Worm (Caenorhabditis elegans) whole organism, midembryonic: ENCODE data around the gene D2089.8.

ENCODE experiments used
- T22C8.4 ChIP-seq: fragments of 200-800 bp; sonication (Bioruptor generic); IDR thresholded peaks from 2 replicates; pipeline ENCODE4 v1.3.6; 2022; ENCODE audit warnings: missing genetic modification characterization, missing compliant biosample characterization
- cog-1 ChIP-seq: sonication (generic microtip); optimal IDR thresholded peaks from 2 replicates; lab custom pipeline; 2016; ENCODE audit warnings: missing genetic modification characterization, missing compliant biosample characterization
- flt-1 ChIP-seq: fragments of 200-800 bp; sonication (Bioruptor generic); IDR thresholded peaks from 2 replicates; pipeline ENCODE4 v1.3.6; 2022; ENCODE audit warnings: missing genetic modification characterization, missing compliant biosample characterization
- klf-2 ChIP-seq: fragments of 200-800 bp; sonication (Bioruptor generic); conservative IDR thresholded peaks from 2 replicates; pipeline ENCODE4 v1.3.6; 2022; ENCODE audit warnings: missing genetic modification reagents, missing genetic modification characterization, missing compliant biosample characterization
- med-1 ChIP-seq: sonication (generic microtip); optimal IDR thresholded peaks from 2 replicates; lab custom pipeline; 2017; ENCODE audit warnings: missing genetic modification characterization, mild to moderate bottlenecking, missing compliant biosample characterization, antibody characterized with exemption, missing genetic modification reagents; ENCODE audit not compliant: insufficient read depth
- ref-1 ChIP-seq: fragments of 200-800 bp; sonication (Bioruptor generic); conservative IDR thresholded peaks from 2 replicates; pipeline ENCODE4 v1.3.6; 2022; ENCODE audit warnings: missing genetic modification reagents, missing genetic modification characterization, missing compliant biosample characterization
- tab-1 ChIP-seq: fragments of 200-800 bp; sonication (Bioruptor generic); IDR thresholded peaks from 2 replicates; pipeline ENCODE4 v1.3.6; 2022; ENCODE audit warnings: missing genetic modification characterization, missing compliant biosample characterization
- ztf-23 ChIP-seq: fragments of 200-800 bp; sonication (Bioruptor generic); IDR thresholded peaks from 2 replicates; pipeline ENCODE4 v1.3.6; 2022; ENCODE audit warnings: missing genetic modification reagents, missing genetic modification characterization, missing compliant biosample characterization
- ztf-29 ChIP-seq: fragments of 200-800 bp; sonication (Bioruptor generic); IDR thresholded peaks from 2 replicates; pipeline ENCODE4 v1.3.6; 2022; ENCODE audit warnings: missing genetic modification reagents, missing genetic modification characterization, missing compliant biosample characterization

D2089.8 gene

DNA sequence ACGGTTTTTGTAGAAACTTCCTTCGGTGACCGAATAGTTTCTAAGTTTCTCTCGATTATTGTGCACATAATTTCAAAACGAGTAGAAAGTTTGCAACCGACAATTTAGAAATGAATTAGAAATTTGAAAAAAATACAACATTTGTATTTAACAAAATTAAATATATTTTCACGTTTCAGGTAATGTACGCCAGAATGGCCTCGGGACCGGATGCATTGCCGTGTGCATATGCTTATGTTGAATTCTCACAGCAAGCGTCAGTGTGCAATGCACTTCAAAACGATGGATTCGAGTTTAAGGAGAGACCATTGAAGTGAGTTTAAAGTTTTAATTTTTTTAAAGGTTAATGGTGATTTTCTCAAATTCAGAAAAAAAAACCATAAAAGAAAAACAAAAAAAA, 1.7 kb downstream of the D2089.8 start, which contains the start of gene marc-2:
Gene marc-2 (minus strand): TSS at position 101 of the 400 bp plus-strand sequence.
- TF ChIP-seq flt-1 (GFP tag; lab: Robert Waterston, UW) (no peak), ztf-29 (no peak), tab-1 (no peak), med-1 (no peak), cog-1 (tag; lab: Kevin White, UChicago) (no peak), T22C8.4 (GFP tag; lab: Robert Waterston, UW) (no peak), klf-2 (GFP tag; lab: Robert Waterston, UW) (no peak), ztf-23 (GFP tag; lab: Robert Waterston, UW) (no peak), ref-1 (GFP tag; lab: Robert Waterston, UW) (no peak)

DNA sequence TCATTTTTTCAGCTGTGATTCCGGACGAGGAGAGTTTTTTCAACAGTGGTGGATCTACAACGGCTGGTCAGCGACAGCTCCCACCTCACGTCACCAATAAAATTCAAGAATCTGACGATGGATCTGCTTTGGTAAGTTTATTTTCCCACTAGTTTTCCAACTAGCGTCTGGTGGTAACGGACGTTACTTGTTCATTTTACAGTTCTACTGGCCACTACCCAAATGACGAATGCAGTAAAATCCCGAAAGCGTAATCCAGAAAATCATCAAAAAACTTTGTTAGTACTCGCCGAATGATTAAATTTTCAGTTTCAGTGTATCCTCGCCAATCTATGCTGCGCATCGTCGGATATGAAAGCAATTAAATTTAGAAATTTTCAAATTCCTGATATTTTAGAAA, 3.0 kb downstream of the D2089.8 start:
- no peak for TF ChIP-seq flt-1 (GFP tag; lab: Robert Waterston, UW)
- no peak for TF ChIP-seq klf-2 (GFP tag; lab: Robert Waterston, UW)
- TF ChIP-seq ref-1 (GFP tag; lab: Robert Waterston, UW): no peak
- TF ChIP-seq ztf-23 (GFP tag; lab: Robert Waterston, UW): no peak
- TF ChIP-seq cog-1 (tag; lab: Kevin White, UChicago): no peak
- no peak for TF ChIP-seq med-1
- no peak for TF ChIP-seq ztf-29
- TF ChIP-seq T22C8.4 (GFP tag; lab: Robert Waterston, UW): no peak
- TF ChIP-seq tab-1: no peak

DNA sequence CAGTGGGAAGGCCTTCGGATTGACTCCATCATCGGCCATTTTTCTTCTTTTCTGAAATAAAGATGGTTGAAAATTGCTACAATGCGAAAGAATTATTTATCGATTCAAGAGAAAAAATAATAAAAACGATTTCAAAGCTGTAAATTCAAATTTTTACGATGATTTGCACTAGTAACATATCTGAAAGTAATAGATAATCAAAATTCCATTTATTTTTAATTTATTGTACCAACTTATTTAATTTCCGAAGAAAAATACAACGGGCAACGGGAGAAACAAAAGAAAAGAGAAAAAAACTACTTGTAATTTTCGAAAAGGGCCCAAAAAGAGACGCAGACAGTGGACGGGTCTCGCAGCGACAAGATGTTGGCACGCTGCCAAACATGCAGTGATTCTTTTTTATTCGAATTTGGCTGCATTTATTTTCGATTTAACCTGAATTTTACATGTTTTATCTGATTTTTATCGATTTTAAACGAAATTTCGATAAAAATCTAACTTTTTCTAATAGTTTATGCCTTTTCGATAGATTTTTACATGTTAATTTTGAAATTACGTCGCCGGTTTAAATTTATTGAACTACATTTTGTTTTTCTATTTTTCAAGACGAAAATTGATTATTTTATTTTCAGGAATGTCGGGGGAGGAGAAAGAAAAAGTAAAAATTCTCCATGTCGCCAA, 3.9 kb downstream of the D2089.8 start, which contains the start of the genes snu-13 and rsp-7:
Gene snu-13 (minus strand): TSS at position 51 of the 681 bp plus-strand sequence.
Gene rsp-7 (plus strand): TSS at position 631 of the 681 bp plus-strand sequence.
- TF ChIP-seq flt-1 (GFP tag; lab: Robert Waterston, UW): no peak
- TF ChIP-seq cog-1 (tag; lab: Kevin White, UChicago): peak; percentile 45

DNA sequence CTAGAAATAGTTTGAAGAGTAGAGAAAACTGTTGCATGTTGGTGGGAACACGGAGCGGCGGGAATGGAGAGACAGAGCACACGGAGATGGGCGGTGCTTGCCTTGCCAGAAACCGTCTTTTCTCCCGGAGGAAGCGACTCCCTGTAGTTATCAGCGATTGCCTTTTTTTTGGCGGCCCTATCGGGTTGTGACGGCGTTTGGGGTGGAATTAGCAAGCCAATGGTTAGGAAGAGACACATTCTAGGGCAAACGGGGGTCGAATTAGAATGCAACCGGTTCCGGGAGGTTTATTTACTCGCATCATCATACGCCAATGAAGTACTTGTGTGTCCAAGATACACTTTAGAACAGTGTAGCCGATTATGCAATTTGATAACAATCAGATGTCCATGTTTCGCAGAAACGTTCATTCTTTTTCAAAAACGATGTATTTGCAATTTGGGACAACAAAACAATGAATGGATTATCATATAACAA, 4.9 kb downstream of the D2089.8 start, which contains the start of gene lact-3:
Gene lact-3 (minus strand): TSS at position 51 of the 477 bp plus-strand sequence.
- TF ChIP-seq ztf-29 (no peak), T22C8.4 (GFP tag; lab: Robert Waterston, UW) (no peak), flt-1 (GFP tag; lab: Robert Waterston, UW) (no peak), tab-1 (no peak), ztf-23 (GFP tag; lab: Robert Waterston, UW) (no peak), med-1 (no peak)

DNA sequence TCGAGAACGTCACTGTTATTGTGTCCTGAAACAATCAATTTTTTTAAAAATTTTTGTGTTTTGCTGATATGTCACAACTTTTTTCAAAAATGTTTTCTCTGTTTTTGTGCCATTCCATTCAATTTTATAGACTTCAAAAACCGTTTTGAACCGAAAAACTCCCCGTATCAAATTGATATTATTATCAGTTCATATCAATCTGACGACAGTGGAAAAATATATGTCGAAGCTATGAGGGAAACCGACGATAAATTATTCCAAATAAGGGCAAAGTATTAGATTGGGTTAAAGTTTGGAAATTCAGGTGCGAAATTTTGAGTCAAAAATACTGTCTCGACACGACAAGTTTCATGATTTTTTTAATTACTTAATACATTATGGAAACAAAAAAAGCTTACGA, 6.2 kb downstream of the D2089.8 start:
- TF ChIP-seq ztf-29 (no peak), tab-1 (no peak), T22C8.4 (GFP tag; lab: Robert Waterston, UW) (no peak), ztf-23 (GFP tag; lab: Robert Waterston, UW) (no peak), klf-2 (GFP tag; lab: Robert Waterston, UW) (no peak), ref-1 (GFP tag; lab: Robert Waterston, UW) (no peak), flt-1 (GFP tag; lab: Robert Waterston, UW) (no peak), cog-1 (tag; lab: Kevin White, UChicago) (no peak), med-1 (no peak)

DNA sequence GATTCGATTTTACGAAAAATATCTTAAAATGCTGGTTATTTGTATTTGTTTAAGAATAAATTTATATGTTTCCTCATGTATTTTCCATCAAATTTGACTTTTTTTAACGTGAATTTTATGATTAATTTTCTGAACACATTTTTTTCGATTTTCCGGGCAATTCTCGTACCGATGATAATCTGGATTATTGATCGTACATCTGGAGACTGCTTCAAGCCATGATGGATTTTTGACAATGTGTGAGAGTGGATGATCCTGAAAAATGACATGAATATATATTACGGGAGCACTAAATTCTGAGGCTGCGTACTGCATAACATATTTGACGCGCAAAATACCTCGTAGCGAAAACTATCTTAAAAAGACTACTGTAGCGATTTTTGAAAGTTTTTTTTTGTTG, 8.1 kb downstream of the D2089.8 start:
- no peak for TF ChIP-seq tab-1
- no peak for TF ChIP-seq ztf-29
- no peak for TF ChIP-seq ref-1 (GFP tag; lab: Robert Waterston, UW)
- TF ChIP-seq T22C8.4 (GFP tag; lab: Robert Waterston, UW): no peak
- no peak for TF ChIP-seq med-1
- TF ChIP-seq flt-1 (GFP tag; lab: Robert Waterston, UW): no peak
- TF ChIP-seq cog-1 (tag; lab: Kevin White, UChicago): no peak
- TF ChIP-seq ztf-23 (GFP tag; lab: Robert Waterston, UW): no peak
- TF ChIP-seq klf-2 (GFP tag; lab: Robert Waterston, UW): no peak

DNA sequence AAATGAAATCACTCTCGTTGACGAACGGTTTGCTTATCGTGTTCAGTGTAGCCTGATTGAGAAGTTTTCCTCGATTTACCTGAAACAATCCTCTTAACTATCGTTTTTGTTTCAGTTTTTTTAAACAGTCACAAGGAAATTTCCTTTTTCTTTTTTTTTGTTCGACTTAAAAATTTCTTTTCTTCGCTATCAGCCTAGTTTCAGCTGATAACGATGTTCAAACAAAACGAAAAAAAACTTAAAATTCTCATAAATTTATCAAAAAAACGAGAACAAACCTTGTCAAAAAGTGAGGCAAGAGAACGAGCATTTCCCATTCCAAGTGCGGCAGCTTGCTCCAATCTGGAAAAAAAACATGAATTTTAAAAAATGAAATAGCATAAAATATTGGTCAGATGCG, 9.0 kb downstream of the D2089.8 start:
- TF ChIP-seq flt-1 (GFP tag; lab: Robert Waterston, UW): no peak
- no peak for TF ChIP-seq ztf-23 (GFP tag; lab: Robert Waterston, UW)
- no peak for TF ChIP-seq tab-1
- TF ChIP-seq ref-1 (GFP tag; lab: Robert Waterston, UW): no peak
- TF ChIP-seq T22C8.4 (GFP tag; lab: Robert Waterston, UW): no peak
- TF ChIP-seq klf-2 (GFP tag; lab: Robert Waterston, UW): no peak
- TF ChIP-seq cog-1 (tag; lab: Kevin White, UChicago): no peak
- no peak for TF ChIP-seq ztf-29
- TF ChIP-seq med-1: no peak

DNA sequence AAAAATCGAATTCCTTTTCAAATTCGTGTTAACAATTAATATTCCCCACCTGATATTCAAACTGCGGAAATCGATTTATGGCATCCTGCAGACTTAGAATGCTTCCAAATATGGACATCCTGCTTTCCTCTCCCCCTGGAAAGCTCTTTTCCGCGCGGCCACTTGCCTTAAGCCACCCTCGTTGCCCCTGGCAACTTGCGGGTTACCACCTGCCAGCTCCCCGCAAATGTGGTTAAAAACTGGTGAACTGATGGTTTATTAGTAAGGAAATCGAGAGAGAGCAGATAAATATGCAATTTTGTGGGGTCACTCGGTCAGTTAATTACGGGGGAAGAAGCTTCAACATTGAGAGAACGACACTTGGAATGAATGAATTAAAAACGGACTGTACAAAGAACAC, 10.5 kb downstream of the D2089.8 start, which contains the start of gene nphp-1:
Gene nphp-1 (minus strand): TSS at position 145 of the 400 bp plus-strand sequence.
- TF ChIP-seq ztf-23 (GFP tag; lab: Robert Waterston, UW): no peak
- no peak for TF ChIP-seq flt-1 (GFP tag; lab: Robert Waterston, UW)
- TF ChIP-seq ztf-29: no peak
- TF ChIP-seq cog-1 (tag; lab: Kevin White, UChicago): no peak
- TF ChIP-seq ref-1 (GFP tag; lab: Robert Waterston, UW): no peak
- no peak for TF ChIP-seq klf-2 (GFP tag; lab: Robert Waterston, UW)
- TF ChIP-seq tab-1: no peak
- TF ChIP-seq med-1: no peak
- TF ChIP-seq T22C8.4 (GFP tag; lab: Robert Waterston, UW): no peak

DNA sequence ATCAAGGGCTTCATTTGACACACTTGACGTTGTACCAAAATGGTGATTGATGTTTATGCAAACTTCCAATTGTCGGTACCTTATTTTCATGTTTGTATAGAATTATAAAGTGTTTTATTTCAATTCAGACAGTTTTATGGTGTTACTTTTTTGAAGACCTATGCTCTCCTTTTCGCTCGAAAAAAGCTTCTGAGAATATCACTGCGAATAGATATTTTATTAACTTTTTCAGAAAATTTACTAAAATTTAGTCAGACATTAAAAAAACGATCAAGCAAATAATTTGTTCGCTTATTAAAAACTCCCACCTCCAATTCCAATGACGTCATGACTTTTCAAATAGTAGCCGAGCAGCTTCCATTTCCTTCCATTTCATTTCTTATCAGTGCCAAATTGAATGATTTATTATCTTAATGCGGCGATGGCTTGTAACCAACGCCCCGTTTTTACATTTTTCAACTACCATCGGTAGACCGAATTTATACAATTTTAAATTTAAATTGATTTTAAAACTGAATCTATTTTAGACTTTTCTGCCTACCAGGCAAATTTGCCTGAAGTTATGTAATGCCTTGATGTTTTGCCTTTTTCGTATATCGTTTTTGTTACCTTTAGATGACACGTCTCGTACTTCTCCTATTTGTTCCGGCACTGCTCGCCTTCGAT, 15.5 kb downstream of the D2089.8 start, which contains the start of gene M28.10:
Gene M28.10 (plus strand): TSS at position 616 of the 666 bp plus-strand sequence.
- TF ChIP-seq cog-1 (tag; lab: Kevin White, UChicago): no peak
- TF ChIP-seq ref-1 (GFP tag; lab: Robert Waterston, UW): no peak
- no peak for TF ChIP-seq med-1
- TF ChIP-seq T22C8.4 (GFP tag; lab: Robert Waterston, UW): no peak
- no peak for TF ChIP-seq klf-2 (GFP tag; lab: Robert Waterston, UW)
- TF ChIP-seq ztf-29: no peak
- no peak for TF ChIP-seq ztf-23 (GFP tag; lab: Robert Waterston, UW)
